Fruit fly (Drosophila melanogaster): ENCODE results near the gene Pfrx.

Pfrx gene

DNA sequence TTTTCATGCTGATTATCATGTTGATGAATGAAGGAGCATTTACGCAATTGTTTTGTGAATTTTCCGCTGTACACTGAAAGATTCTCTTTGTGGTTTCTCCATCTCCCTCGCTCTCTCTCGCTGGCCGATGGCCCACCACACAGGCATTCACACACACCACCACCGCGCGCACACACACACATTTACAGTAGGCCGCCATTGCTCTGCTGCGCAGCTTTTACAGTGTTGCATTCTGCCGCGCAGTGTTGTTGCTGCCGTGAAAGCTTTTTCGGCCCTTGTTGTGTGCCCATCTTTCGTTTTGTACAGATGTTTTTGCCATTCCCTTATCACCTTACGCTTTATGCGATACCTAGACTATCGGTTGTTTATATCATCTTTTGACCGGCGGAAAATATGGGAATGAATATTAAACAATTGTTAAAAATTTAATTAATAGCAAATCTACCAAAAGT is 1.5 kb downstream of the Pfrx start (continued):
- TF ChIP-seq ftz-f1 (GFP tag; optimal IDR thresholded peaks at IDR 0.05) (no peak), NfI (GFP tag; optimal IDR thresholded peaks at IDR 0.05) (no peak), Hmx (GFP tag; optimal IDR thresholded peaks at IDR 0.05) (no peak), Pdp1 (GFP tag; optimal IDR thresholded peaks at IDR 0.05) (peak in 1 of 2 experiments; percentile 69), CG9215 (GFP tag; IDR thresholded peaks at IDR 0.05) (no peak), vvl (GFP tag; IDR thresholded peaks at IDR 0.05) (peak; percentile 57), Spps (tag; optimal IDR thresholded peaks at IDR 0.05) (no peak), dan (GFP tag; IDR thresholded peaks at IDR 0.05) (no peak), Dek (tag; optimal IDR thresholded peaks at IDR 0.05) (no peak), ash1 (GFP tag; optimal IDR thresholded peaks at IDR 0.05) (peak; percentile 28), toy (GFP tag; IDR thresholded peaks at IDR 0.05) (no peak), ham (GFP tag; IDR thresholded peaks at IDR 0.05) (no peak), CG6654 (GFP tag; optimal IDR thresholded peaks at IDR 0.05) (no peak), Opbp (GFP tag; IDR thresholded peaks at IDR 0.05; ENCODE audit: partially characterized antibody) (peak; percentile 65; the same call in 1 of the 3 replicates), CG3065 (GFP tag; optimal IDR thresholded peaks at IDR 0.05) (no peak), CG32532 (GFP tag; IDR thresholded peaks at IDR 0.05) (peak; percentile 68), CG16815 (GFP tag; optimal IDR thresholded peaks at IDR 0.05) (no peak), Adf1 (GFP tag; IDR thresholded peaks at IDR 0.05) (peak; percentile 29), CG7963 (GFP tag; IDR thresholded peaks at IDR 0.05; ENCODE audit: partially characterized antibody) (peak; percentile 30; the same call in 1 of the 3 replicates), CG13624 (GFP tag; optimal IDR thresholded peaks at IDR 0.05) (no peak), jumu (GFP tag; optimal IDR thresholded peaks at IDR 0.05) (no peak), chif (GFP tag; optimal IDR thresholded peaks at IDR 0.05) (no peak), grn (GFP tag; optimal IDR thresholded peaks at IDR 0.05) (peak; percentile 20), Hr78 (GFP tag; optimal IDR thresholded peaks at IDR 0.05) (no peak), CG10366 (GFP tag; IDR thresholded peaks at IDR 0.05) (no peak)

dm6 chrX:19497782-19498440 is 2.6 kb downstream of the Pfrx start:
- TF ChIP-seq chif (GFP tag; optimal IDR thresholded peaks at IDR 0.05) (no peak), Bgb (GFP tag; IDR thresholded peaks at IDR 0.05; ENCODE audit: partially characterized antibody) (peak; percentile 43; the same call in 1 of the 2 replicates), CG4282 (GFP tag; optimal IDR thresholded peaks at IDR 0.05) (no peak), gro (GFP tag; optimal IDR thresholded peaks at IDR 0.05) (peak; percentile 78), CG33213 (GFP tag; optimal IDR thresholded peaks at IDR 0.05) (no peak), CG8924 (tag; optimal IDR thresholded peaks at IDR 0.05) (no peak), CG3995 (GFP tag; optimal IDR thresholded peaks at IDR 0.05) (no peak), aop (GFP tag; IDR thresholded peaks at IDR 0.05) (no peak), HLH4C (GFP tag; IDR thresholded peaks at IDR 0.05; ENCODE audit: partially characterized antibody) (no peak), Hand (GFP tag; optimal IDR thresholded peaks at IDR 0.05) (peak; percentile 43), slbo (GFP tag; IDR thresholded peaks at IDR 0.05) (peak; percentile 60), CG11456 (GFP tag; IDR thresholded peaks at IDR 0.05) (no peak), al (GFP tag; IDR thresholded peaks at IDR 0.05) (no peak), CG31388 (GFP tag; optimal IDR thresholded peaks at IDR 0.05) (no peak), CG1647 (GFP tag; optimal IDR thresholded peaks at IDR 0.05) (no peak), gfzf (GFP tag; optimal IDR thresholded peaks at IDR 0.05) (no peak), CG7786 (GFP tag; optimal IDR thresholded peaks at IDR 0.05) (no peak), CG18262 (tag; optimal IDR thresholded peaks at IDR 0.05) (no peak), Abd-B (GFP tag; optimal IDR thresholded peaks at IDR 0.05) (no peak), zfh1 (GFP tag; IDR thresholded peaks at IDR 0.05) (no peak), CG13296 (GFP tag; optimal IDR thresholded peaks at IDR 0.05) (peak; percentile 19), CG9932 (GFP tag; IDR thresholded peaks at IDR 0.05) (peak; percentile 63), CG6765 (GFP tag; optimal IDR thresholded peaks at IDR 0.05) (peak; percentile 16), Dll (GFP tag; IDR thresholded peaks at IDR 0.05; ENCODE audit: partially characterized antibody) (no peak), CG4854 (GFP tag; optimal IDR thresholded peaks at IDR 0.05) (no peak), CG8290 (GFP tag; optimal IDR thresholded peaks at IDR 0.05) (no peak), CG8290 (tag; optimal IDR thresholded peaks at IDR 0.05) (peak in 1 of 2 experiments; percentile 87)
